Fruit fly (Drosophila melanogaster) Kc167 (cell line): ENCODE measurements around the gene Elp1.

Experiments used
- Myc ChIP-seq: fragments of >200 bp; optimal IDR thresholded peaks from 2 replicates; lab custom pipeline; 2017; ENCODE audit warnings: missing external identifiers
- Sin3A ChIP-seq: fragments of >200 bp; optimal IDR thresholded peaks from 2 replicates; lab custom pipeline; 2018; ENCODE audit warnings: missing external identifiers
- h ChIP-seq: fragments of >200 bp; optimal IDR thresholded peaks from 3 replicates; lab custom pipeline; 2018; ENCODE audit warnings: missing external identifiers
- insv ChIP-seq: fragments of >200 bp; optimal IDR thresholded peaks from 3 replicates; lab custom pipeline; 2018; ENCODE audit warnings: missing external identifiers
- psq ChIP-seq: fragments of >200 bp; optimal IDR thresholded peaks from 2 replicates; lab custom pipeline; 2017; ENCODE audit warnings: missing external identifiers
- ttk ChIP-seq: sonication (Bioruptor generic); optimal IDR thresholded peaks from 2 replicates; lab custom pipeline; 2017; ENCODE audit warnings: missing external identifiers

Elp1 gene

dm6 chr3R:11617849-11618248 lies 32.9 kb upstream of the Elp1 start:
- TF ChIP-seq ttk (lab: Kevin White, UChicago), result no peak
- TF ChIP-seq psq (lab: Kevin White, UChicago), result no peak
- no peak for TF ChIP-seq Sin3A (lab: Kevin White, UChicago)
- TF ChIP-seq insv (lab: Kevin White, UChicago), result no peak
- no peak for TF ChIP-seq Myc (lab: Kevin White, UChicago)
- TF ChIP-seq h (lab: Kevin White, UChicago), result no peak

DNA sequence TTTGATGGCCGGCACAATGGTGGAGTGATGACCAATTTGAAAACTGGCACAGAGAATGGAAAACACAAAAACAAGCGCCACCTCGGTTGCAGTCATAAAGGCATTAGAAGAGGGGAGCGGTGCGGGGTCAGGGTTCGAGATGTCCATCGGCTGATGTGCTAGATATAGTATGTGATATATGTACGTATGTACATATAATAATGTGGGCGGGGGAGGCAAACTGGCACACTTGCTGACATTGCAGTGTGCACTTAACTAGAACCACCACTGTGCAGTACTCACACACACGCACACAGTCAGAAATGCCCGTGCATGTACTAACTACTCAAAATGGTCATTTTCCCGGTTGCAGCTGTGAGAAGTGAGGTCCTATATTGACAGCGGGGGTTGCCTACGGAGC lies 31.9 kb upstream of the Elp1 start:
- no peak for TF ChIP-seq h (lab: Kevin White, UChicago)
- no peak for TF ChIP-seq insv (lab: Kevin White, UChicago)
- TF ChIP-seq Sin3A (lab: Kevin White, UChicago), result no peak
- TF ChIP-seq ttk (lab: Kevin White, UChicago), result no peak
- TF ChIP-seq psq (lab: Kevin White, UChicago), result no peak
- no peak for TF ChIP-seq Myc (lab: Kevin White, UChicago)

DNA sequence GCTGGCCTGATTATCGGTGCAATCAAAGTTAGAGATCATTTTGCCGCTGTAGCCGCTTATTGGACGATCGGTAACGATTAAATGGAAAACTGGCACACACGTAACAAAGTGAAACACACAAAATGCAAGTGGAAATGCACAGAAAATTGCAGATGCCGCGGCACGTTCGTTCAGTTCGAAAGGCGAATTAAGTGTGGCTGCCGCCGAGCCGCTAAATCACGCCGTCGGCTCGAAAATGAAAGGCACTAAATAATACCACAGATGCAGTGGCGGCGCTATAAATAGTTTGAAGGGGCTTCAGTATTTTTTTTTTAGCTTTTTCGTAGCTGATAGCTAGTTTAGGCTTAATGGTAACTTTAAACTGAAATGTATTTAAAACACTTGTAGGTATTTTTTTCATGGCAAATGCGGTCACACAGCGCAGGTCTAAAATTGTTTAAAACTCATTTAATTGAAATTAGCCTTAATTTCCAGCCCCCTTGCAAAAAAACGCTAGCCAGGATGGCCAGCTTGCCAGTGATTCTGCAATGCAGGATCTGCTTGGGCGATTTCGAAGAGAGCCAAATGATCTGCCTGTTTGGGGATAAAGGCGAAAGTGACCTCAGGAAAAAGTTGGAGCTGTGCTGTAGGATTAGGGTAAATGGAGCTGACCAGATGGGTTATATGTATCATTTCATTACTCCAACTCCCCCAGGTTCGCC lies 30.9 kb upstream of the Elp1 start, which contains the start of the genes Jupiter and CG14710:
Gene Jupiter (minus strand): TSS at position 198 of the 701 bp plus-strand sequence.
Gene CG14710 (plus strand): TSS at position 382 of the 701 bp plus-strand sequence.
- TF ChIP-seq Sin3A (lab: Kevin White, UChicago) (no peak), insv (lab: Kevin White, UChicago) (no peak), psq (lab: Kevin White, UChicago) (no peak), ttk (lab: Kevin White, UChicago) (no peak), Myc (lab: Kevin White, UChicago) (no peak)

DNA sequence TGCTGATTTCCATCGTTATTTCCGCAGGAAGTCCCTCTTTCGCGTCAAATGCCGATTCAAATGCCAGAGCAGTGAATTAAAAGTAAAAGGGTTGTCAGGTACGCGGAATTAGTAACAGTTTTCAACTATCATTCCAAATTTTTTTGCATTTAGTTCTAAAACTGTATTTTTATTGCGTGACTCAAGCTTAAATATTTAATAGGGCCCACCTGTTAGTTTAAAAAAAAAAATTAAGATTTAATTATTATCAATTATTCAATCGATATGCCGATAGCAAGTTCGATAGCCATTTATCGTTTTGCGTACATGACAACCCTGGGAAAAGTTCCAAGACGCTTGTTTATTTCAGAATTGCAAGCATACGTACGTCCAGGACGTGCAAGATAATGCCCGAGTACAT lies 27.7 kb upstream of the Elp1 start, which contains the start of gene CG14711:
Gene CG14711 (plus strand): TSS at position 315 of the 400 bp plus-strand sequence.
- TF ChIP-seq h (lab: Kevin White, UChicago), result no peak
- TF ChIP-seq insv (lab: Kevin White, UChicago), result no peak
- TF ChIP-seq psq (lab: Kevin White, UChicago), result no peak
- TF ChIP-seq Myc (lab: Kevin White, UChicago), result no peak
- TF ChIP-seq Sin3A (lab: Kevin White, UChicago), result no peak
- no peak for TF ChIP-seq ttk (lab: Kevin White, UChicago)

DNA sequence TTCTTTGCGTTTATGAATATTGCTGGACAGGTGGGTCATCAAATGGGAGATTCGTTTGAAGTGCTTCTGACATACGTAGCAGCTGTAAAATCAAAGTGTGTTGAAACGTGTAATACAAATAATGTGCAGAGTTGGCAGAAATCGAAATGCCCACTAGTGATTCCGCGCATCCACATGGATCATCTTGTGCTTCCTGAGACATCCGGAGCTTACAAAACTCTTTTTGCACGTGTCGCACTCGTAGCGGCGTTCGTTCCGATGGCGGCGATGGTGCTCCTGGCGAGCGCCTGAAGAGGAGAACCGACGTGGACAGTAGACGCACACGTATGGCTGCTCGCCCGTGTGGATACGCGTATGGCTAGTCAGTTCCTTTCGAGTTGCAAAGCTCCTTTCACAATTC lies 25.2 kb upstream of the Elp1 start, which contains the start of gene Zaf1:
Gene Zaf1 (minus strand): TSS at position 101 of the 400 bp plus-strand sequence.
- TF ChIP-seq Sin3A (lab: Kevin White, UChicago), result no peak
- TF ChIP-seq Myc (lab: Kevin White, UChicago), result no peak
- no peak for TF ChIP-seq h (lab: Kevin White, UChicago)
- no peak for TF ChIP-seq ttk (lab: Kevin White, UChicago)
- no peak for TF ChIP-seq insv (lab: Kevin White, UChicago)
- TF ChIP-seq psq (lab: Kevin White, UChicago), result no peak

DNA sequence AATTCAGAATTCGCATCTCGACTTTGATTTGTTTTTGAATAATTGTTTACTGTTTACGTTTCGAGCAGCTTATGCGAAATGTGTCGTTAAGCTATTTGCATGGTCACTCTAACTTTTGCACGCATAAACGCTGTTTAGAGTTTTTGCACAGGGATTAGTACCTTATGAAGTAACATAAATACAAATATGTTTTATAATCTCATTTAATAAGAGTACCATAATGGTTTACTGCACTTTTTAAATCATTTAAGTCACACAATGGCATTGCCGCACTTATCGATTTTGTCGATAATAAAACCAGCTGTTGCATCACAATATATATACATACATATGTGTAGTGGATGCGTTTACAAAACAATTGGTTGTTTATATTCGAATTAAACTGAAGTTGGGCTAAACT lies 24.2 kb upstream of the Elp1 start, which contains the start of the genes CG6813 and CG18764:
Gene CG6813 (minus strand): TSS at position 68 of the 400 bp plus-strand sequence.
Gene CG18764 (plus strand): TSS at position 319 of the 400 bp plus-strand sequence.
- no peak for TF ChIP-seq psq (lab: Kevin White, UChicago)

DNA sequence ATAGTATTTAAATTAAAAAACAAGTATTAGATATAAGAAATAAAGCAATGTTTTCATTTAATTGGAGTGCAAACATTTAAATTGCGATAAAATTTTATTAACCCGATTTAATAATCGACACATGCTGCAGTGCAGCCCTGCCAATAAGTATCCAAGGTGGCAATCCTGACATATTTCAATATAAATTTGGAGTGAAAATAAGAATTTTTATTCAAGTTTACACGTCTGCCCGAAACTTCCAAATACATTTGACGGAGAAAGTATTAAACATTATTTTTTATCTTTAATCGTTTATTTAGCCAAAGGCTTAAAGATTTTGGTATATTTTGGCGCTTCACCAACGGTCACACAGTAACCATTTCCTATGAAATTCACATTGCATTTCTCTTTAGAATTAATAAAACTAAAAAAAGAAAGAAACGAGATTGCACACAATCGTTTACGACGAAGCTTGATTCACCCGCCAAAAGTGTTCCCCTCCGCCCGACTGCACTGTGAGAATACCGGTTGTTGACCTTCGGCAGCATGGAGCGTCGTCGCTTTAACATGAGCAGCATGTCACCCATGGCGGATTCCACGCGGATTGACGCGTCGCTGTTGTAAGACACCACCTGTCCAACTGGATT lies 22.2 kb upstream of the Elp1 start, which contains the start of gene CG14712:
Gene CG14712 (plus strand): TSS at position 344 of the 626 bp plus-strand sequence.
- TF ChIP-seq h (lab: Kevin White, UChicago), result no peak
- TF ChIP-seq psq (lab: Kevin White, UChicago), result no peak
- TF ChIP-seq ttk (lab: Kevin White, UChicago), result no peak
- no peak for TF ChIP-seq Sin3A (lab: Kevin White, UChicago)
- TF ChIP-seq Myc (lab: Kevin White, UChicago), result no peak
- TF ChIP-seq insv (lab: Kevin White, UChicago), result no peak

- TF ChIP-seq insv (lab: Kevin White, UChicago) (no peak), Myc (lab: Kevin White, UChicago) (no peak)
These were observed 13.2 kb upstream of the Elp1 start for dm6 chr3R:11637586-11637985.

DNA sequence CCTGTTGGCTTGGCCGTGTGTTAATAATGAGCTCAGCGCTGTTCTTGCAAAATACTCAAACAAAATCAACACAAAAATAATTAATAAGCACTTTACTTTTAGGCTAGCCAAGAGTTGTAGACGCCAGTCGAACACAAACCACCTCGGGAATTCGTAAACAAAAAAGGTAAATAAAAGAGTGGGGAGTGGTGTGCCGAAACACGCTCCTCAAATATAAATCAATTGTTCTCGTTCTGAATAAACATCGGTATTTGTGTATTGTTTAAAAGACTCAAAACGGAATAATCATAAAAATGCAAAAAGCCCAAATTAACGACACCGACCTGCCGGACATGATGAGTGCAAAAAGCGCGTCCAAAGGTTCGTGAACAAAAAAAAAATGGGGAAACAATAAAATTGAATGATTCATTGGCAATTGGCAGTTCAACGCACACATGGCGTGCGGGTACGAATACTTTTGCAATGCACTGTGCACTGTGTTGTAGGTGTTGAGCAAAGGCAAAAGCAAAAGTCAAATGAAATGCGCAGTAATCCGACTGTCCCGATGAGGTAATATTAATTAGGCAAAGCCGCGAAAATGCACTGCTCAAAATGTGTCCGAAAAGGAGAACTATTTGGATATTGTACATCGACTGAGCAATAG lies 10.7 kb upstream of the Elp1 start:
- TF ChIP-seq Sin3A (lab: Kevin White, UChicago) (no peak), insv (lab: Kevin White, UChicago) (no peak), h (lab: Kevin White, UChicago) (no peak), Myc (lab: Kevin White, UChicago) (no peak), ttk (lab: Kevin White, UChicago) (no peak), psq (lab: Kevin White, UChicago) (no peak)

DNA sequence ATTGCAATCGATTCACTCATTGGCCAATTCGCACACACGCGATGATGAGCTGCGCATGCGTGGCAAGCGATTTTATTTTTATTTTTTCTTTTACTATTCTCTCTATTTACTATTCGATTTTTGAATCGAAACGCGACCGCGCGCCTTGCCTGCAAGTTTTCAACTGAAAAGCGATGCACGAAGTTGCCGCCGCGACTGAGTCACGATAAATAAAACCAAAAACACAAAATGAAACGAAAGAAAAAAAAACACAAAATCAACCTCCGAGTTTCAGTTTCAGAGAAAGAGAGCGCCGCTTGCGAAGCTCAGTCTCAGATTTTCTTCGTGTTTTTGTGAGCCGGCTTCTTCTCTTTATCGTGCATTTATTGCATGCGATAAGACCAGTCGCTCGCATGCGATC lies 3.9 kb upstream of the Elp1 start:
- no peak for TF ChIP-seq Myc (lab: Kevin White, UChicago)
- TF ChIP-seq Sin3A (lab: Kevin White, UChicago), result no peak
- TF ChIP-seq psq (lab: Kevin White, UChicago), result no peak
- no peak for TF ChIP-seq insv (lab: Kevin White, UChicago)
- no peak for TF ChIP-seq ttk (lab: Kevin White, UChicago)
- no peak for TF ChIP-seq h (lab: Kevin White, UChicago)
